Fruit fly (Drosophila melanogaster): ENCODE measurements around the gene Wdr81.

DNA sequence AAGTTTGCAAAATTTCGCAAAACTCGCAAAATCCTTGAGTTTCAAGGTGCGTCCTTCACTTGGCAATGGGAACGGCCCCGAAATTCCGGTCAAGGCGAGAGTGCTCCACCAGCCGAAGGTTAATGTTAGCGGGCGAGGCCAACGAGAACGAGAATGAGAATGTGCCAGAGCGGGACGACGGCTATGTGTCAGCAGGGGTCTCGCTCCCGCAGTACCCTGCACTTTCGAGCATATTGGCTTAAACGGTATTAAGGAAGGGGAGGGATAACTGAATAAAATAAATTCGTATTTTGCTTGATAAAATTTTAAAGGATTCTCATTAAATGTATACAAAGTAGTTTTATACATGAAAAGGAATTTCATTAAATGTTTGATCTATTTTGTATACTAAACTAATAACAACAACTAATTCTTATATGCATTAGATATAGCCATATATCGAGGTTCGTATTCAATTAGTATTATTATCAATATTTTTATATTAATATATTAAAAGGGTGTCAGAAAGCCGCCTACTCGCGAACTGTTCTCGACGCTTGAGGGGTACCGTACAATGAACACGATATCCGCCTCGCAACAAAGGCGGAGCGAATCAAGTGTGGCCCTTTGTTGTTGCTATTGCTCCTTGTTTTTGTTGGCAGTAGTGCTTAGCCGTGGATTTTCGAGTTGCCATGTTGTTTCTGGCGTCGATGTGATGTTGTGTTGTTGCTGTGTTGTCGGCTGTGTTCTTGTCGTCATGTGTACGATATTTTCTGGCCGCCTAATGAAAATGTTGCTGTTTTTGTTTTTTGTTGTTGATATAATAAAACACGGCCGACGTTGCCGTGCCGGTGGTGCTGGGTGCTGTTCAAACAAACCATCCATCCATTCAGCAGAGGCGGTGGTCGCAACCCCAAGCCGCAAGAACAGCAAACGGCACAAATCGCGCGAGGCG is 14.1 kb downstream of the Wdr81 start:
- TF ChIP-seq D1 (tag; optimal IDR thresholded peaks at IDR 0.05) = peak; percentile 87
- TF ChIP-seq CG17806 (tag; optimal IDR thresholded peaks at IDR 0.05) = peak; percentile 90
- no peak for TF ChIP-seq CG12605 (GFP tag; IDR thresholded peaks at IDR 0.05)
- no peak for TF ChIP-seq EcR (GFP tag; optimal IDR thresholded peaks at IDR 0.05)
- TF ChIP-seq CG8301 (tag; optimal IDR thresholded peaks at IDR 0.05) = peak; percentile 90
- no peak for TF ChIP-seq Ets98B (GFP tag; IDR thresholded peaks at IDR 0.05)
- peak; percentile 94 for TF ChIP-seq CG15710 (tag; optimal IDR thresholded peaks at IDR 0.05)
- peak; percentile 94 for TF ChIP-seq CG9948 (tag; optimal IDR thresholded peaks at IDR 0.05)
- TF ChIP-seq CG10348 (GFP tag; IDR thresholded peaks at IDR 0.05) = no peak
- no peak for TF ChIP-seq CG32121 (GFP tag; IDR thresholded peaks at IDR 0.05)
- no peak for TF ChIP-seq CG4496 (GFP tag; IDR thresholded peaks at IDR 0.05)
- TF ChIP-seq Snoo (tag; optimal IDR thresholded peaks at IDR 0.05) = peak; percentile 87
- peak; percentile 75 for TF ChIP-seq Pif1A (GFP tag; optimal IDR thresholded peaks at IDR 0.05)
